Worm (Caenorhabditis elegans): ENCODE results near the gene oatr-1.

DNA sequence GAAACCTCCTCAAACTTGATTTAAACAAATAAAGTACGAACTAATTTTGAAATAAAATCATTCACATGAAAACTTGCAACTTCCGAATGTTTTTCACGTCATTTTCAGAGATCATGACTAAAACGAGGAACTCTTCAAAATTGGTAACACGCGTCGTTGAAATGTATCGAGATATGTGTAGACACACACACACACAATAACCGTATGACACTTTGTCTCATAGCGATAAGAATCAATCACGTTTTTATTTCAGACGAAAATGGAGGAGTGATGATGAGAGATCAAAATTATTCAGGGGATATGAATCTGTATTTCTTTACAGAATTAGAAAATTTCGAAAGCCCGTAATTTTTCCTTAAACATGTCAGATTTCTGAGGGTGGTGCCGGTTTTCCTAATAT, 26.7 kb upstream of the oatr-1 start:
- no peak for TF ChIP-seq scrt-1 (GFP tag; IDR thresholded peaks at IDR 0.05)
- TF ChIP-seq F13C5.2 (tag; optimal IDR thresholded peaks at IDR 0.05), result no peak
- no peak for TF ChIP-seq ama-1 (optimal IDR thresholded peaks at IDR 0.05)
- no peak for TF ChIP-seq aly-1 (tag; optimal IDR thresholded peaks at IDR 0.05)
- no peak for TF ChIP-seq pes-1 (GFP tag; IDR thresholded peaks at IDR 0.05)
- no peak for TF ChIP-seq flt-1 (GFP tag; IDR thresholded peaks at IDR 0.05)
- TF ChIP-seq tbx-11 (GFP tag; IDR thresholded peaks at IDR 0.05), result no peak
- no peak for TF ChIP-seq tra-4 (tag; optimal IDR thresholded peaks at IDR 0.05)
- TF ChIP-seq hnd-1 (tag; optimal IDR thresholded peaks at IDR 0.05), result no peak
- TF ChIP-seq hmg-4 (GFP tag; optimal IDR thresholded peaks at IDR 0.05), result no peak
- TF ChIP-seq sea-1 (GFP tag; conservative IDR thresholded peaks at IDR 0.05), result no peak
- TF ChIP-seq ceh-13 (GFP tag; optimal IDR thresholded peaks at IDR 0.05), result no peak

Data from whole organism, early embryonic.